Fruit fly (Drosophila melanogaster) whole organism, adult: ENCODE data around the gene CG17105.

Source experiments
- CG12768 ChIP-seq: fragments of 200-800 bp; sonication (Bioruptor generic); optimal IDR thresholded peaks from 2 replicates; lab custom pipeline; 2017; ENCODE audit warnings: missing biosample characterization, missing genetic modification characterization, mild to moderate bottlenecking, moderate library complexity, missing genetic modification reagents
- CG1620 ChIP-seq: fragments of 200-800 bp; sonication (Bioruptor generic); optimal IDR thresholded peaks from 2 replicates; lab custom pipeline; 2016; ENCODE audit warnings: missing biosample characterization, missing genetic modification characterization
- CG33017 ChIP-seq: fragments of 200-800 bp; sonication (Bioruptor generic); optimal IDR thresholded peaks from 2 replicates; lab custom pipeline; 2018; ENCODE audit warnings: missing biosample characterization, mild to moderate bottlenecking, missing genetic modification characterization, moderate library complexity
- CG7045 ChIP-seq: fragments of 200-800 bp; sonication (Bioruptor generic); optimal IDR thresholded peaks from 2 replicates; lab custom pipeline; 2017; ENCODE audit warnings: missing biosample characterization, mild to moderate bottlenecking, missing genetic modification characterization
- CG7101 ChIP-seq: fragments of 200-800 bp; sonication (Bioruptor generic); optimal IDR thresholded peaks from 2 replicates; lab custom pipeline; 2018; ENCODE audit warnings: missing biosample characterization, mild to moderate bottlenecking, missing genetic modification characterization, moderate library complexity
- Hr96 ChIP-seq: fragments of 200-800 bp; sonication (Bioruptor generic); optimal IDR thresholded peaks from 2 replicates; lab custom pipeline; 2016; ENCODE audit warnings: missing biosample characterization, missing genetic modification characterization
- Mnt ChIP-seq: fragments of 200-800 bp; sonication (Bioruptor generic); optimal IDR thresholded peaks from 2 replicates; lab custom pipeline; 2016; ENCODE audit warnings: missing biosample characterization, mild to moderate bottlenecking, missing genetic modification characterization
- bab1 ChIP-seq: fragments of 200-800 bp; sonication (Bioruptor generic); optimal IDR thresholded peaks from 3 replicates; lab custom pipeline; 2019; ENCODE audit warnings: missing biosample characterization, mild to moderate bottlenecking, missing genetic modification characterization, moderate library complexity
- kay ChIP-seq: fragments of 200-800 bp; sonication (Bioruptor generic); peaks from one replicate; lab custom pipeline; 2016; ENCODE audit warnings: missing biosample characterization, missing genetic modification characterization, borderline replicate concordance
- pad ChIP-seq: fragments of 200-800 bp; sonication (Bioruptor generic); optimal IDR thresholded peaks from 3 replicates; lab custom pipeline; 2017; ENCODE audit warnings: missing biosample characterization, missing genetic modification characterization, mild to moderate bottlenecking, moderate library complexity, missing genetic modification reagents

dm6 chr2L:10704425-10704824 is 23.6 kb downstream of the CG17105 start:
- TF ChIP-seq CG12768 (GFP tag; lab: Kevin White, UChicago): no peak
- TF ChIP-seq CG7045 (GFP tag; lab: Kevin White, UChicago): no peak
- TF ChIP-seq bab1 (GFP tag; lab: Kevin White, UChicago): no peak
- TF ChIP-seq CG1620 (GFP tag; lab: Kevin White, UChicago): no peak
- no peak for TF ChIP-seq CG33017 (tag; lab: Kevin White, UChicago)
- TF ChIP-seq CG7101 (tag; lab: Kevin White, UChicago): no peak
- no peak for TF ChIP-seq kay (GFP tag; lab: Kevin White, UChicago)
- TF ChIP-seq Mnt: no peak
- TF ChIP-seq pad (GFP tag; lab: Kevin White, UChicago): no peak
- no peak for TF ChIP-seq Hr96 (GFP tag; lab: Kevin White, UChicago)
